Worm (Caenorhabditis elegans): ENCODE results near the gene C04E6.4.
A peak's percentile ranks its signal among the peaks of the same experiment; 100 is the strongest.

Gene C04E6.4

ce11 chrV:5907090-5907489, at the start of gene C04E6.4:
TSS of gene C04E6.4 (plus strand) at chrV:5907390.
- TF ChIP-seq ZK546.5 (tag; optimal IDR thresholded peaks at IDR 0.05) (no peak), lin-39 (tag; optimal IDR thresholded peaks at IDR 0.05) (no peak), snpc-1.2 (GFP tag; IDR thresholded peaks at IDR 0.05) (no peak), F37D6.2 (tag; optimal IDR thresholded peaks at IDR 0.05) (no peak), aly-2 (tag; optimal IDR thresholded peaks at IDR 0.05) (no peak), ceh-28 (tag; optimal IDR thresholded peaks at IDR 0.05) (no peak), lir-3 (tag; optimal IDR thresholded peaks at IDR 0.05) (no peak), lin-29 (GFP tag; IDR thresholded peaks at IDR 0.05) (no peak), jun-1 (tag; optimal IDR thresholded peaks at IDR 0.05) (no peak), zfp-2 (tag; optimal IDR thresholded peaks at IDR 0.05) (no peak), dmd-9 (GFP tag; IDR thresholded peaks at IDR 0.05) (no peak), madf-5 (GFP tag; IDR thresholded peaks at IDR 0.05) (no peak)

- TF ChIP-seq D1046.2 (GFP tag; IDR thresholded peaks at IDR 0.05) (no peak), aha-1 (tag) (peak; percentile 67)
These were observed 44.6 kb upstream of the C04E6.4 start, which contains the start of gene F26F12.8 for ce11 chrV:5862479-5863188. TSS of gene F26F12.8 (minus strand) at chrV:5862529.

- TF ChIP-seq lsy-2 (tag; optimal IDR thresholded peaks at IDR 0.05) (no peak), unc-62 (GFP tag; optimal IDR thresholded peaks at IDR 0.05 in 1 of 2) (peak in 1 of 2 experiments; percentile 19), unc-62 (tag; optimal IDR thresholded peaks at IDR 0.05) (no peak)
These were observed 42.1 kb upstream of the C04E6.4 start, which contains the start of gene F26F12.5 for ce11 chrV:5865085-5865484. TSS of gene F26F12.5 (minus strand) at chrV:5865185.

ce11 chrV:5869227-5869626, 38.0 kb upstream of the C04E6.4 start, which contains the start of gene F26F12.4:
TSS of gene F26F12.4 (minus strand) at chrV:5869327.
- no peak for TF ChIP-seq ceh-44 (GFP tag; IDR thresholded peaks at IDR 0.05)
- TF ChIP-seq lin-39 (tag; optimal IDR thresholded peaks at IDR 0.05): no peak
- no peak for TF ChIP-seq dmd-9 (GFP tag; IDR thresholded peaks at IDR 0.05)
- no peak for TF ChIP-seq unc-62 (GFP tag; optimal IDR thresholded peaks at IDR 0.05 in 1 of 2)
- TF ChIP-seq unc-62 (tag; optimal IDR thresholded peaks at IDR 0.05): no peak
- TF ChIP-seq lin-38 (GFP tag; IDR thresholded peaks at IDR 0.05): no peak
- no peak for TF ChIP-seq tag-97 (GFP tag; IDR thresholded peaks at IDR 0.05)
- TF ChIP-seq sdz-12 (GFP tag; optimal IDR thresholded peaks at IDR 0.05): no peak
- no peak for TF ChIP-seq pqm-1 (tag; optimal IDR thresholded peaks at IDR 0.05)
- TF ChIP-seq arid-1 (GFP tag; conservative IDR thresholded peaks at IDR 0.05): no peak
- no peak for TF ChIP-seq spr-3 (GFP tag; optimal IDR thresholded peaks at IDR 0.05)
- no peak for TF ChIP-seq D1046.2 (GFP tag; IDR thresholded peaks at IDR 0.05)
- TF ChIP-seq mxl-2 (GFP tag; conservative IDR thresholded peaks at IDR 0.05): no peak
- no peak for TF ChIP-seq duxl-1 (tag; optimal IDR thresholded peaks at IDR 0.05; ENCODE audit: poor library complexity)
- TF ChIP-seq F49E8.2 (tag; optimal IDR thresholded peaks at IDR 0.05; ENCODE audit: borderline replicate concordance): no peak
- no peak for TF ChIP-seq lin-29 (GFP tag; IDR thresholded peaks at IDR 0.05)
- TF ChIP-seq snpc-4 (tag; optimal IDR thresholded peaks at IDR 0.05): no peak
- no peak for TF ChIP-seq ceh-82 (tag; optimal IDR thresholded peaks at IDR 0.05)
- TF ChIP-seq ces-1 (GFP tag; optimal IDR thresholded peaks at IDR 0.05): no peak

- TF ChIP-seq tag-97 (GFP tag; IDR thresholded peaks at IDR 0.05): no peak
- no peak for TF ChIP-seq nhr-77 (tag; optimal IDR thresholded peaks at IDR 0.05)
- TF ChIP-seq mxl-2 (GFP tag; conservative IDR thresholded peaks at IDR 0.05): no peak
- TF ChIP-seq zip-11 (GFP tag; IDR thresholded peaks at IDR 0.05): no peak
- no peak for TF ChIP-seq madf-5 (GFP tag; IDR thresholded peaks at IDR 0.05)
- no peak for TF ChIP-seq R02D3.7 (tag; optimal IDR thresholded peaks at IDR 0.05)
- no peak for TF ChIP-seq F37D6.2 (tag; optimal IDR thresholded peaks at IDR 0.05)
- TF ChIP-seq rbr-2 (tag; optimal IDR thresholded peaks at IDR 0.05): no peak
- no peak for TF ChIP-seq ctbp-1 (GFP tag; IDR thresholded peaks at IDR 0.05)
- TF ChIP-seq unc-130 (GFP tag; optimal IDR thresholded peaks at IDR 0.05): no peak
- TF ChIP-seq nhr-102 (tag; optimal IDR thresholded peaks at IDR 0.05): no peak
- TF ChIP-seq mes-2 (tag; optimal IDR thresholded peaks at IDR 0.05; ENCODE audit: poor library complexity, severe bottlenecking): no peak
- TF ChIP-seq saeg-2 (GFP tag; IDR thresholded peaks at IDR 0.05): no peak
These were observed 35.4 kb upstream of the C04E6.4 start, which contains the start of gene C02G6.2 for ce11 chrV:5871759-5872158. TSS of gene C02G6.2 (plus strand) at chrV:5872059.

Measured in whole organism, L4 larva.